Fruit fly (Drosophila melanogaster) S2 (cell line): ENCODE data around the gene tai.

Source experiments
- CG8478 ChIP-seq: fragments of >200 bp; optimal IDR thresholded peaks from 2 replicates; lab custom pipeline; 2018
- CTCF ChIP-seq, 2 experiments: fragments of >200 bp; optimal IDR thresholded peaks; 2 replicates each; lab custom pipeline; 2018

DNA sequence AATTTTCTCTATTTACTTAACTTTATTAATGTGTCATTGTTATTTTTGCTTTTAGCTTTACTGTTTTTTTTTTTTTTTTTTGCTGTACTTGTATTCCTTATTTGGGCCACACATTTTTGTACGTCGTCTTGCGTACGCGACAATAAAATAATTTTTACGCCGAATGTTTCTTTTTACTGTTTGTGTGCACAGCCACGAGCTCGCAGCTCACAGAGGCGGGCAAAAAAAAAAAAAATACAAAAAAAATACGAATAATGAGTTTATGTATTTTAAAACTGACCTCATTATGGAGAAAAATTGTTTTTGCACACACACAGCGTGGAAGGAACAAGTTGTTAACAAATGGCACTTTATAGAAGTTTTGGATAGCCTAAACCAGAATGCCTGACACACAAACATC is 20.9 kb downstream of the tai start:
- no peak for TF ChIP-seq CTCF (optimal IDR thresholded peaks at IDR 0.05; lab: Kevin White, UChicago)
- no peak for TF ChIP-seq CG8478 (lab: Kevin White, UChicago)
